Fruit fly (Drosophila melanogaster): Measurements from ENCODE around the gene Naa30A.

Gene Naa30A

dm6 chrX:1370104-1370802, 28.3 kb downstream of the Naa30A start, which contains the start of gene ssx (continued):
- TF ChIP-seq CG16815 (GFP tag; optimal IDR thresholded peaks at IDR 0.05) (no peak), mld (GFP tag; IDR thresholded peaks at IDR 0.05; ENCODE audit: partially characterized antibody) (peak; percentile 82), CG12942 (GFP tag; optimal IDR thresholded peaks at IDR 0.05) (peak; percentile 39), CG2889 (GFP tag; IDR thresholded peaks at IDR 0.05) (no peak), Chrac-16 (GFP tag; optimal IDR thresholded peaks at IDR 0.05) (peak; percentile 30), prd (optimal IDR thresholded peaks at IDR 0.05) (no peak), prd (GFP tag; IDR thresholded peaks at IDR 0.05) (peak; percentile 50; the same call in 2 of the 3 replicates), ssp (GFP tag; IDR thresholded peaks at IDR 0.05) (no peak), gcm (GFP tag; optimal IDR thresholded peaks at IDR 0.05) (no peak), Hmr (GFP tag; optimal IDR thresholded peaks at IDR 0.05) (no peak), wdn (GFP tag; IDR thresholded peaks at IDR 0.05) (peak; percentile 44; the same call in 1 of the 2 replicates), CG6683 (GFP tag; optimal IDR thresholded peaks at IDR 0.05) (no peak), CG1233 (GFP tag; optimal IDR thresholded peaks at IDR 0.05) (no peak), insv (GFP tag; optimal IDR thresholded peaks at IDR 0.05) (no peak), CG8281 (tag; optimal IDR thresholded peaks at IDR 0.05) (peak; percentile 94), gfzf (GFP tag; optimal IDR thresholded peaks at IDR 0.05) (peak; percentile 50), h (optimal IDR thresholded peaks at IDR 0.05) (no peak), CG17568 (GFP tag; optimal IDR thresholded peaks at IDR 0.05) (no peak), aop (GFP tag; IDR thresholded peaks at IDR 0.05) (no peak), Kr (GFP tag; optimal IDR thresholded peaks at IDR 0.05) (no peak), CG9437 (GFP tag; optimal IDR thresholded peaks at IDR 0.05) (peak; percentile 1), hb (GFP tag; IDR thresholded peaks at IDR 0.05; ENCODE audit: partially characterized antibody) (peak; percentile 89), lola (GFP tag; optimal IDR thresholded peaks at IDR 0.05) (peak in 1 of 3 experiments; percentile 11), ems (GFP tag; optimal IDR thresholded peaks at IDR 0.05) (peak; percentile 17), abd-A (tag; optimal IDR thresholded peaks at IDR 0.05) (no peak), CG2120 (GFP tag; optimal IDR thresholded peaks at IDR 0.05) (peak; percentile 74), Opbp (GFP tag; IDR thresholded peaks at IDR 0.05; ENCODE audit: partially characterized antibody) (peak; percentile 80; the same call in 2 of the 3 replicates), CG4820 (GFP tag; optimal IDR thresholded peaks at IDR 0.05) (peak; percentile 7), CG17186 (GFP tag; optimal IDR thresholded peaks at IDR 0.05) (peak; percentile 70), ato (GFP tag; IDR thresholded peaks at IDR 0.05; ENCODE audit: partially characterized antibody) (peak; percentile 82), gsb (GFP tag; IDR thresholded peaks at IDR 0.05) (no peak), schlank (tag; optimal IDR thresholded peaks at IDR 0.05) (no peak), CG14965 (GFP tag; optimal IDR thresholded peaks at IDR 0.05; ENCODE audit: borderline replicate concordance) (no peak), CG10979 (tag; optimal IDR thresholded peaks at IDR 0.05) (peak; percentile 23), CG11085 (GFP tag; IDR thresholded peaks at IDR 0.05) (peak; percentile 19; the same call in 1 of the 2 replicates), stwl (tag; optimal IDR thresholded peaks at IDR 0.05) (peak; percentile 82), CG17361 (GFP tag; IDR thresholded peaks at IDR 0.05) (0 out of 3 replicates have a peak, but pooled peaks have one; percentile 16), Hr51 (GFP tag; optimal IDR thresholded peaks at IDR 0.05) (peak in 1 of 2 experiments; percentile 32), Fer3 (tag; optimal IDR thresholded peaks at IDR 0.05) (no peak), pzg (GFP tag; optimal IDR thresholded peaks at IDR 0.05) (peak; percentile 62), CG13894 (tag; optimal IDR thresholded peaks at IDR 0.05) (no peak), grau (tag; optimal IDR thresholded peaks at IDR 0.05) (peak; percentile 39), MBD-R2 (GFP tag; IDR thresholded peaks at IDR 0.05) (no peak; the same call in 1 of the 2 replicates), HLH4C (GFP tag; IDR thresholded peaks at IDR 0.05; ENCODE audit: partially characterized antibody) (peak; percentile 97), tap (tag; optimal IDR thresholded peaks at IDR 0.05) (no peak), CG2712 (tag; optimal IDR thresholded peaks at IDR 0.05) (peak; percentile 49), wor (GFP tag; IDR thresholded peaks at IDR 0.05) (no peak), Ada2b (GFP tag; IDR thresholded peaks at IDR 0.05) (peak; percentile 31; the same call in 1 of the 2 replicates)

Data from whole organism, embryonic.